Worm (Caenorhabditis elegans) whole organism, early embryonic: Measurements from ENCODE around the gene K12B6.11.

Source experiments
- B0310.2 ChIP-seq: sonication (generic microtip); optimal IDR thresholded peaks from 2 replicates; lab custom pipeline; 2016; ENCODE audit warnings: mild to moderate bottlenecking, missing genetic modification characterization, missing compliant biosample characterization
- F13C5.2 ChIP-seq: sonication (generic microtip); optimal IDR thresholded peaks from 2 replicates; lab custom pipeline; 2017; ENCODE audit warnings: mild to moderate bottlenecking, missing genetic modification characterization, inconsistent platforms, missing compliant biosample characterization
- aly-1 ChIP-seq: sonication (generic microtip); optimal IDR thresholded peaks from 2 replicates; lab custom pipeline; 2016; ENCODE audit warnings: missing genetic modification characterization, missing compliant biosample characterization
- ama-1 ChIP-seq: fragments of 150-350 bp; optimal IDR thresholded peaks from 2 replicates; lab custom pipeline; 2014
- ceh-13 ChIP-seq: fragments of 200-800 bp; sonication (Bioruptor generic); optimal IDR thresholded peaks from 2 replicates; lab custom pipeline; 2018; ENCODE audit warnings: mild to moderate bottlenecking, missing genetic modification characterization, missing compliant biosample characterization
- ceh-36 ChIP-seq: sonication (generic microtip); optimal IDR thresholded peaks from 2 replicates; lab custom pipeline; 2016; ENCODE audit warnings: missing genetic modification characterization, inconsistent platforms, missing compliant biosample characterization
- ets-7 ChIP-seq: sonication (generic microtip); optimal IDR thresholded peaks from 2 replicates; lab custom pipeline; 2016; ENCODE audit warnings: missing genotype, missing genetic modification characterization, missing compliant biosample characterization
- flt-1 ChIP-seq: fragments of 200-800 bp; sonication (Bioruptor generic); IDR thresholded peaks from 2 replicates; pipeline ENCODE4 v1.3.6; 2022; ENCODE audit warnings: missing genetic modification characterization, missing compliant biosample characterization
- hmbx-1 ChIP-seq: sonication (generic microtip); optimal IDR thresholded peaks from 2 replicates; lab custom pipeline; 2016; ENCODE audit warnings: mild to moderate bottlenecking, missing genetic modification characterization, missing compliant biosample characterization
- hmg-4 ChIP-seq: fragments of 200-800 bp; sonication (Bioruptor generic); optimal IDR thresholded peaks from 2 replicates; lab custom pipeline; 2018; ENCODE audit warnings: mild to moderate bottlenecking, missing genetic modification characterization, missing compliant biosample characterization
- hnd-1 ChIP-seq: sonication (generic microtip); optimal IDR thresholded peaks from 2 replicates; lab custom pipeline; 2016; ENCODE audit warnings: missing genetic modification characterization, missing compliant biosample characterization
- pes-1 ChIP-seq: fragments of 200-800 bp; sonication (Bioruptor generic); IDR thresholded peaks from 2 replicates; pipeline ENCODE4 v1.3.6; 2022; ENCODE audit warnings: missing genetic modification reagents, missing genetic modification characterization, missing compliant biosample characterization
- sea-1 ChIP-seq: fragments of 200-800 bp; sonication (Bioruptor generic); conservative IDR thresholded peaks from 2 replicates; pipeline ENCODE4 v1.3.6; 2022; ENCODE audit warnings: missing genetic modification characterization, missing compliant biosample characterization
- tbx-11 ChIP-seq: fragments of 200-800 bp; sonication (Bioruptor generic); IDR thresholded peaks from 2 replicates; pipeline ENCODE4 v1.3.6; 2022; ENCODE audit warnings: missing genetic modification characterization, missing compliant biosample characterization
- tbx-37 ChIP-seq: fragments of 200-800 bp; sonication (Bioruptor generic); conservative IDR thresholded peaks from 2 replicates; pipeline ENCODE4 v1.3.6; 2022; ENCODE audit warnings: missing genetic modification reagents, missing genetic modification characterization, missing compliant biosample characterization
- tra-4 ChIP-seq: sonication (generic microtip); optimal IDR thresholded peaks from 2 replicates; lab custom pipeline; 2017; ENCODE audit warnings: missing genetic modification characterization, missing compliant biosample characterization

Gene K12B6.11

DNA sequence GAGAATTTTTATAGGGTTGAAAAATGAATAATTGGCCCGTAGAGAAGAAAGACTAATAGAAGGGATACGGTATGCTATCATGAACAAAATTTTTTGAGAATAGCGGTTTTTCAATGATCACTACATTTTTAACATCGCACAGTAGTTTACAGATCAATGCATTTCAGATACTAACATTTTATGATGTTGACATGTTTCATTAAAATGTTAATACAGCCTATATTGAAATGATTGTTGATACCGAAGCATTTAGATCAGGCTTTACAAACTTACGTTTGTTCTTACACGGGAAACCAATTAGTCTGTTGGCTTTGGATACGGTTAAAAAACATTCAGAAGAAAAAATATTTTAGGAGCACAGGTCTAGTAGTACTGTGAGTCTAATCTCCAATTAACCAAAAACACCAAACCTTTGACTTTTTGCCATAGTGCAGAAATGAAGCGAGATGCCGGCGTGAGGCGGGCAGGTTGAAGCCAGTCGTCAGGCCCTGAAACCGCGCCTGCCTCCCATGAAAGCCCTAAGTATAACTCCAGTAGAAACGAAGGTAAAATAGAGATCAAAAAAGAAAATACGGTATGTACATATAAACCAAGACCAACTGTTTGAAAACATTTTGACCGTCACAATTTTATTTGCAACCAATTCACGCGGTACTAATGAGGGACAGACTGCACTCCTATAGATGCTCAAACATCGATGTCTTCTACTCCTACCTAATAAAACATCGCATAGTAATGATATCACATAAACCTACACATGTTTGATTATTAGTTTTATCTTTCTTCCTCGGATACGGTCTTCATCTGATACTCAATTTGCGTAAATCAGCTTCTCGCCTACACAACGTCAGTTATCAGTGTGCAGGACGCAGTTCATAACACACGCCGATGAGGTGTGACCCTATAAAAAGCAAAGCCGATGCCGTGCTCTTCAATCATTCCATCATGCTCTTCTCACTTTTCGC is 10.3 kb upstream of the K12B6.11 start, which contains the start of gene fil-2:
fil-2 (plus strand) TSS at position 915 of the 965 bp plus-strand sequence.
- TF ChIP-seq hmg-4 (GFP tag; lab: Kevin White, UChicago) (no peak), flt-1 (GFP tag; lab: Robert Waterston, UW) (no peak), ama-1 (no peak), ets-7 (tag; lab: Kevin White, UChicago) (no peak), ceh-13 (GFP tag; lab: Kevin White, UChicago) (no peak), tbx-11 (GFP tag; lab: Robert Waterston, UW) (no peak), tra-4 (tag; lab: Kevin White, UChicago) (no peak)

DNA sequence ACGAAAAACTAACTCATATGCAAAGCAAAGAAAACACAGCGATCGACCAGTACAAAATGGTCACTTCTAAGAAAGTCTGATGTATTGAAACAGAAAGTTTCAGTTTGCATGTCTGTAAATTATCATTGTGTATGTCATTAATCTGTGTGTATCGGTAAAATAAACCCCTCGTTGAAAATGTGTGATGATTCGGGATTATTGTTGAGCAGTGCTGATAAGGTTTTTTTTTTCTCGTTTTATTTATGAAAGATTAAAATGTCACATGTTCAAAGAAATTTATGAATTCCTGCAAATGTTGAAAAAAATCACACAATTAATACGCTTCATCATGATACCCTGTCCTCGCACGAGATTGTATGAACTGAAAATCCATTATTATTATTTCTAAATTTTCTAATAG is 8.6 kb upstream of the K12B6.11 start:
- no peak for TF ChIP-seq B0310.2 (tag; lab: Kevin White, UChicago)

DNA sequence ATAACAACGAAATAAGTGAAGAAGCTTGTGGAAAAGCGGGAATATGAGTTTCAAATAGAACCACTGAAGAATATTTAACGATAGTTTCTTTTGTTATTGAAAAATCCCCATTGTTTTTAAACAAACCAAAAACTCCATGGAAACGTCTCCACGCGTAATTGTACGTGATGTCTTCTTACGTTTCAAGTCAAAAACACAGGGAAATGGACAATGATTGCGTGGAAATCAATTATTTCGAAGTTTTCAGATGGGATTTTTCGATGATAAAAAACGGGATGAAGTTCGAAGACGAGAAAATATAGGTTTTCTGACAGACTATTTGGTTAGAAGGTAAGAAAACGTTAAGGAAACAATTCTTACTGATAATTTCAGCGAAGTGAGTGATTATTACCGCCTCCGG is 7.5 kb upstream of the K12B6.11 start, which contains the start of the genes K12B6.4 and spe-49:
K12B6.4 (minus strand) TSS at position 101 of the 400 bp plus-strand sequence.
spe-49 (plus strand) TSS at position 185 of the 400 bp plus-strand sequence.
- TF ChIP-seq flt-1 (GFP tag; lab: Robert Waterston, UW), result no peak
- TF ChIP-seq tbx-37 (GFP tag; lab: Robert Waterston, UW), result no peak
- TF ChIP-seq hmg-4 (GFP tag; lab: Kevin White, UChicago), result no peak
- no peak for TF ChIP-seq aly-1 (tag; lab: Kevin White, UChicago)
- TF ChIP-seq F13C5.2 (tag; lab: Kevin White, UChicago), result no peak
- no peak for TF ChIP-seq hnd-1

- TF ChIP-seq hnd-1, result no peak
- no peak for TF ChIP-seq hmbx-1
These were observed 2.4 kb upstream of the K12B6.11 start, which contains the start of gene srn-1 for ce11 chrV:6286343-6286742. Gene srn-1 (minus strand): TSS chrV:6286443.

- TF ChIP-seq hmg-4 (GFP tag; lab: Kevin White, UChicago) (no peak), sea-1 (no peak), hmbx-1 (no peak), tra-4 (tag; lab: Kevin White, UChicago) (no peak), ceh-36 (tag; lab: Kevin White, UChicago) (no peak), ama-1 (no peak), pes-1 (no peak)
These were observed 2.6 kb downstream of the K12B6.11 start for ce11 chrV:6291301-6291700.

DNA sequence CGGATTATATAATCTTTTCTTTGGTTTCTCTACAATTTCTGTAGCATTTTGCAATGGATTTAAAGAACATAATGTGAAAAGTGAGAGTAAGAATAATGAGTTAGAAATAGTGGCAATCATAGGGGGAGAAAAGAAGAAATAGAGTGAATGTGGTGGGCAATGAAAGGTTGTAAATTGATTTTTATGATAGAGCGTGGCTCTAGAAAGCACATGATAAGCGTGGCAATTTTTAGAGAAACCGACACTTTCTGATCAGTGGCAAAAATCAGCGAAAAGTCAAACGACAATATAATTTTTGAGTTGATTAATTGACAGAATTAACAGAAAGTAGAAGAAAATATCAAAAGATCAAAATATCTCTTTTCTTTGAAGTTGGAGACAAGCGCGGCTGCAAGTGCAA is 3.7 kb downstream of the K12B6.11 start, which contains the start of gene K12B6.9:
K12B6.9 (minus strand) TSS at position 266 of the 400 bp plus-strand sequence.
- TF ChIP-seq ets-7 (tag; lab: Kevin White, UChicago), result no peak

DNA sequence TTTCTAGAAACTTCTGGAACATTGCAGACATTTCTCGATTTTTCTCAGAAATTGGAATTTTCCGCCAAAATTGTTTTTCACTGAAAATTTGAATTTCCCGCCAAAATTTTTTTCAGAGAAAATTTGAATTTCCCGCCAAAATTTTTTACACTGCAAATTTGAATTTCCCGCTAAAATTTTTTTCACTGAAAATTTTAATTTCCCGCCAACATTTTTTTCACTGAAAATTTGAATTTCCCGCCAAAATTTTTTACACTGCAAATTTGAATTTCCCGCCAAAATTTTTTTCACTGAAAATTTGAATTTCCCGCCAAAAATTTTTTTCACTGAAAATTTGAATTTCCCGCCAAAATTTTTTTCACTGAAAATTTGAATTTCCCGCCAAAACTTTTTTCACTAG is 7.8 kb downstream of the K12B6.11 start:
- peak; percentile 59; the same call in 1 of the 2 replicates for TF ChIP-seq pes-1

- TF ChIP-seq ceh-13 (GFP tag; lab: Kevin White, UChicago), result no peak
- TF ChIP-seq flt-1 (GFP tag; lab: Robert Waterston, UW), result no peak
These were observed 12.3 kb downstream of the K12B6.11 start for ce11 chrV:6301046-6301445.

ce11 chrV:6302465-6302864 is 13.8 kb downstream of the K12B6.11 start:
- TF ChIP-seq aly-1 (tag; lab: Kevin White, UChicago) (no peak), hnd-1 (no peak), hmg-4 (GFP tag; lab: Kevin White, UChicago) (no peak), ets-7 (tag; lab: Kevin White, UChicago) (no peak), B0310.2 (tag; lab: Kevin White, UChicago) (no peak), ama-1 (no peak), sea-1 (no peak)

ce11 chrV:6303471-6303870 is 14.8 kb downstream of the K12B6.11 start, which contains the start of gene sago-1:
Gene sago-1 (plus strand): TSS chrV:6303771.
- TF ChIP-seq ceh-13 (GFP tag; lab: Kevin White, UChicago) (no peak), hnd-1 (no peak), F13C5.2 (tag; lab: Kevin White, UChicago) (no peak), ama-1 (no peak), ceh-36 (tag; lab: Kevin White, UChicago) (no peak), aly-1 (tag; lab: Kevin White, UChicago) (no peak), flt-1 (GFP tag; lab: Robert Waterston, UW) (no peak), tbx-11 (GFP tag; lab: Robert Waterston, UW) (no peak), sea-1 (no peak), tbx-37 (GFP tag; lab: Robert Waterston, UW) (no peak), tra-4 (tag; lab: Kevin White, UChicago) (no peak), hmg-4 (GFP tag; lab: Kevin White, UChicago) (no peak), pes-1 (no peak)
